Worm (Caenorhabditis elegans): ENCODE results near the gene F57E7.2.

The F57E7.2 gene

ce11 chrV:16470916-16471315 is 12.0 kb downstream of the F57E7.2 start, which contains the start of gene srh-138:
Gene srh-138, minus strand, starts transcription at chrV:16471016.
- no peak for TF ChIP-seq nhr-77 (tag; optimal IDR thresholded peaks at IDR 0.05)
- TF ChIP-seq elt-2 (tag; optimal IDR thresholded peaks at IDR 0.05) = no peak
- no peak for TF ChIP-seq lin-39 (tag; optimal IDR thresholded peaks at IDR 0.05)
- TF ChIP-seq elt-3 (tag; optimal IDR thresholded peaks at IDR 0.05) = no peak
- no peak for TF ChIP-seq swsn-7 (tag; optimal IDR thresholded peaks at IDR 0.05)
- no peak for TF ChIP-seq jun-1 (tag; optimal IDR thresholded peaks at IDR 0.05)
- TF ChIP-seq lir-3 (tag; optimal IDR thresholded peaks at IDR 0.05; ENCODE audit: poor library complexity) = no peak
- no peak for TF ChIP-seq sup-37 (GFP tag; optimal IDR thresholded peaks at IDR 0.05)
- no peak for TF ChIP-seq vab-15 (tag; optimal IDR thresholded peaks at IDR 0.05)
- no peak for TF ChIP-seq snu-23 (GFP tag; optimal IDR thresholded peaks at IDR 0.05)
- TF ChIP-seq aly-2 (tag; optimal IDR thresholded peaks at IDR 0.05) = no peak
- no peak for TF ChIP-seq mep-1 (tag; optimal IDR thresholded peaks at IDR 0.05)
- TF ChIP-seq fkh-4 (tag; optimal IDR thresholded peaks at IDR 0.05; ENCODE audit: borderline replicate concordance) = no peak
- no peak for TF ChIP-seq mdl-1 (tag; optimal IDR thresholded peaks at IDR 0.05)
- no peak for TF ChIP-seq pax-3 (tag; optimal IDR thresholded peaks at IDR 0.05)
- TF ChIP-seq unc-98 (GFP tag; IDR thresholded peaks at IDR 0.05) = no peak
- no peak for TF ChIP-seq Y116A8C.19 (tag; optimal IDR thresholded peaks at IDR 0.05; ENCODE audit: borderline replicate concordance)
- TF ChIP-seq fkh-8 (tag; optimal IDR thresholded peaks at IDR 0.05) = no peak
- TF ChIP-seq mef-2 (tag; optimal IDR thresholded peaks at IDR 0.05) = no peak

- TF ChIP-seq lin-35 (GFP tag; optimal IDR thresholded peaks at IDR 0.05) (no peak), tlp-1 (tag; optimal IDR thresholded peaks at IDR 0.05) (no peak), Y116A8C.19 (tag; optimal IDR thresholded peaks at IDR 0.05; ENCODE audit: borderline replicate concordance) (no peak), zag-1 (tag; optimal IDR thresholded peaks at IDR 0.05) (no peak), nhr-11 (tag; optimal IDR thresholded peaks at IDR 0.05) (no peak), hlh-17 (GFP tag; optimal IDR thresholded peaks at IDR 0.05; ENCODE audit: borderline replicate concordance) (no peak), swsn-7 (tag; optimal IDR thresholded peaks at IDR 0.05) (no peak), mab-9 (GFP tag; IDR thresholded peaks at IDR 0.05) (no peak), nhr-19 (GFP tag; conservative IDR thresholded peaks at IDR 0.05) (no peak), unc-30 (tag; optimal IDR thresholded peaks at IDR 0.05) (no peak), ceh-63 (GFP tag; optimal IDR thresholded peaks at IDR 0.05) (no peak), C16A3.4 (tag; optimal IDR thresholded peaks at IDR 0.05) (no peak), aha-1 (tag; optimal IDR thresholded peaks at IDR 0.05) (no peak), nhr-84 (tag; optimal IDR thresholded peaks at IDR 0.05) (no peak), ztf-4 (tag; optimal IDR thresholded peaks at IDR 0.05) (no peak), lin-15B (tag; optimal IDR thresholded peaks at IDR 0.05) (no peak), snpc-4 (tag; optimal IDR thresholded peaks at IDR 0.05) (no peak), nhr-77 (tag; optimal IDR thresholded peaks at IDR 0.05) (no peak), aly-2 (tag; optimal IDR thresholded peaks at IDR 0.05) (no peak)
Observed at ce11 chrV:16467840-16468239, 15.1 kb downstream of the F57E7.2 start, which contains the start of gene sru-44. Gene sru-44, minus strand, starts transcription at chrV:16467940.

ce11 chrV:16460866-16461265 is 22.1 kb downstream of the F57E7.2 start, which contains the start of gene srh-142:
Gene srh-142, minus strand, starts transcription at chrV:16460966.
- TF ChIP-seq nhr-47 (tag; optimal IDR thresholded peaks at IDR 0.05) = no peak
- TF ChIP-seq vab-15 (tag; optimal IDR thresholded peaks at IDR 0.05) = no peak

ce11 chrV:16459377-16459776 is 23.6 kb downstream of the F57E7.2 start:
- TF ChIP-seq elt-3 (tag; optimal IDR thresholded peaks at IDR 0.05) = no peak
- TF ChIP-seq egl-13 (tag; optimal IDR thresholded peaks at IDR 0.05) = no peak
- no peak for TF ChIP-seq nhr-12 (tag; optimal IDR thresholded peaks at IDR 0.05)
- no peak for TF ChIP-seq aha-1 (tag; optimal IDR thresholded peaks at IDR 0.05)
- TF ChIP-seq alr-1 (tag; optimal IDR thresholded peaks at IDR 0.05; ENCODE audit: borderline replicate concordance) = no peak
- no peak for TF ChIP-seq F16B12.6 (tag; optimal IDR thresholded peaks at IDR 0.05)
- TF ChIP-seq nhr-90 (tag; optimal IDR thresholded peaks at IDR 0.05; ENCODE audit: poor library complexity) = no peak
- no peak for TF ChIP-seq xbp-1 (tag; optimal IDR thresholded peaks at IDR 0.05)
- no peak for TF ChIP-seq lin-39 (tag; optimal IDR thresholded peaks at IDR 0.05)
- TF ChIP-seq C04F5.9 (tag; optimal IDR thresholded peaks at IDR 0.05) = no peak
- no peak for TF ChIP-seq nhr-77 (tag; optimal IDR thresholded peaks at IDR 0.05)
- no peak for TF ChIP-seq lin-15B (tag; optimal IDR thresholded peaks at IDR 0.05)

Measured in whole organism, L1 larva.